ENCODE assay signal across 5 fruit fly cellular contexts in the genomic region with DNA sequence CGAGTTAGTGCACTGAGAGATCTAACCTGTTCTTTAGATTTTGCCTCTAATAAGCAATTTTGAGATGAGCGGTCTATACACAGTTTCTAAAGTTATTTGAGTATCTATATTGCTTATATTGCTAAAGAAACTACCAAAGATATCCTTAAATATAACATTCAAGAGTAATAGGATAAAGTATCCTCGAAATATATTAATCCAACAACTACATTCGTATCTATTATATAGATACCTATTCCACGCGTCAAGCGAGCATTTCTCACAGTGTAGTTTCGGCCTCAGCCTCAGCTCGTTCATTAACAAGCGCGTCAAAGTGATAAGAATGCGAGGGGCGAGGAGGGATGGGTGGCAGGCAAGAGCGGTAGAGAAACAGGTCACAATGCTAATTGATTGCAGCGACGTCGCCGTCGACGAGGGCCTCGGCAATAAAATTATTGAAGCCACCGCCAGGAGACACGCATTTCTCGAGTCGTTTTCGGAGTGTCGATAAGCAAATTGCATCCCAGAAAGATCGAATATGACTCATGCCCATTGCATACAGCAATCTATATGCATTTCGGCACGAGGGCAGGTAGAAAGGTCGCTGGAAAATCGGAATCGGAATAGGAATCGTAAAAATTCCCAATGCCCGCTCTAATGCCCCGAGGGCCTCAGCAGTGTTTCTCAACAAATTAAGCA.
TF ChIP-seq lines count a peak whose summit lies in the region.

No protein-coding gene starts in this region.

- no peak for TF ChIP-seq CTCF in whole organism, embryonic (GFP tag; optimal IDR thresholded peaks at IDR 0.05; lab: Kevin White, UChicago)

TF ChIP-seq in whole organism, adult, 20 proteins besides CTCF, POLR2A, EP300 and RAD21 (continues in another document):
- TF ChIP-seq toe (GFP tag; optimal IDR thresholded peaks at IDR 0.05; lab: Kevin White, UChicago) = peak; percentile 42
- peak; percentile 39 for TF ChIP-seq CG7101 (tag; optimal IDR thresholded peaks at IDR 0.05; lab: Kevin White, UChicago)
- TF ChIP-seq Hr96 (GFP tag; optimal IDR thresholded peaks at IDR 0.05; lab: Kevin White, UChicago) = peak; percentile 51
- TF ChIP-seq CG12768 (GFP tag; optimal IDR thresholded peaks at IDR 0.05; lab: Kevin White, UChicago) = peak; percentile 31
- TF ChIP-seq Clk (GFP tag; optimal IDR thresholded peaks at IDR 0.05; lab: Kevin White, UChicago) = no peak
- peak; percentile 68 for TF ChIP-seq kay (GFP tag; lab: Kevin White, UChicago; ENCODE audit: borderline replicate concordance)
- TF ChIP-seq tj (GFP tag; optimal IDR thresholded peaks at IDR 0.05; lab: Kevin White, UChicago) = peak; percentile 9
- no peak for TF ChIP-seq CG1620 (GFP tag; optimal IDR thresholded peaks at IDR 0.05; lab: Kevin White, UChicago)
- no peak for TF ChIP-seq Crg-1 (GFP tag; optimal IDR thresholded peaks at IDR 0.05; lab: Kevin White, UChicago)
- no peak for TF ChIP-seq ovo (GFP tag; optimal IDR thresholded peaks at IDR 0.05; lab: Kevin White, UChicago)
- no peak for TF ChIP-seq cnc (optimal IDR thresholded peaks at IDR 0.05; lab: Kevin White, UChicago)
- no peak for TF ChIP-seq CG5204 (GFP tag; optimal IDR thresholded peaks at IDR 0.05; lab: Kevin White, UChicago)
- no peak for TF ChIP-seq bab1 (GFP tag; optimal IDR thresholded peaks at IDR 0.05; lab: Kevin White, UChicago)
- no peak for TF ChIP-seq Mnt (GFP tag; optimal IDR thresholded peaks at IDR 0.05; lab: Kevin White, UChicago)
- no peak for TF ChIP-seq cic (GFP tag; optimal IDR thresholded peaks at IDR 0.05; lab: Kevin White, UChicago)
- no peak for TF ChIP-seq CG14711 (tag; optimal IDR thresholded peaks at IDR 0.05; lab: Kevin White, UChicago)
- TF ChIP-seq CG33017 (tag; optimal IDR thresholded peaks at IDR 0.05; lab: Kevin White, UChicago) = peak; percentile 33

TF ChIP-seq in whole organism, embryonic, 481 proteins besides CTCF, POLR2A, EP300 and RAD21 (continues in another document):
- TF ChIP-seq CG31388 (GFP tag; optimal IDR thresholded peaks at IDR 0.05; lab: Kevin White, UChicago) (no peak), kni (GFP tag; optimal IDR thresholded peaks at IDR 0.05; lab: Kevin White, UChicago) (no peak), aop (GFP tag; IDR thresholded peaks at IDR 0.05; lab: Robert Waterston, UW) (no peak), mirr (GFP tag; optimal IDR thresholded peaks at IDR 0.05; lab: Kevin White, UChicago) (no peak), cad (GFP tag; optimal IDR thresholded peaks at IDR 0.05; lab: Kevin White, UChicago) (peak; percentile 76), tin (GFP tag; optimal IDR thresholded peaks at IDR 0.05; lab: Kevin White, UChicago) (peak; percentile 48), slp2 (GFP tag; optimal IDR thresholded peaks at IDR 0.05; lab: Kevin White, UChicago) (no peak), CG12744 (GFP tag; optimal IDR thresholded peaks at IDR 0.05; lab: Kevin White, UChicago) (no peak), MBD-R2 (GFP tag; IDR thresholded peaks at IDR 0.05; lab: Robert Waterston, UW) (no peak), Elba2 (GFP tag; optimal IDR thresholded peaks at IDR 0.05; lab: Kevin White, UChicago) (no peak), toy (GFP tag; IDR thresholded peaks at IDR 0.05; lab: Robert Waterston, UW) (no peak), Aef1 (GFP tag; IDR thresholded peaks at IDR 0.05; lab: Robert Waterston, UW) (no peak), caup (GFP tag; optimal IDR thresholded peaks at IDR 0.05; lab: Kevin White, UChicago; ENCODE audit: severe bottlenecking) (no peak), CG43689 (GFP tag; IDR thresholded peaks at IDR 0.05; lab: Robert Waterston, UW) (no peak), CG8924 (tag; optimal IDR thresholded peaks at IDR 0.05; lab: Kevin White, UChicago) (peak; percentile 71), CG3838 (GFP tag; optimal IDR thresholded peaks at IDR 0.05; lab: Kevin White, UChicago) (no peak), Sox102F (GFP tag; optimal IDR thresholded peaks at IDR 0.05; lab: Kevin White, UChicago) (peak; percentile 45), twi (tag; optimal IDR thresholded peaks at IDR 0.05; lab: Kevin White, UChicago) (peak; percentile 18)

TF ChIP-seq in whole organism, prepupa, 60 proteins besides CTCF, POLR2A, EP300 and RAD21 (continues in another document):
- TF ChIP-seq Gug (GFP tag; IDR thresholded peaks at IDR 0.05; lab: Robert Waterston, UW) = 0 out of 2 replicates have a peak, but pooled peaks have one; percentile 26
- no peak for TF ChIP-seq Lpt (GFP tag; optimal IDR thresholded peaks at IDR 0.05; lab: Kevin White, UChicago)
- TF ChIP-seq acj6 (GFP tag; optimal IDR thresholded peaks at IDR 0.05; lab: Kevin White, UChicago) = peak; percentile 55
- TF ChIP-seq spab (GFP tag; optimal IDR thresholded peaks at IDR 0.05; lab: Kevin White, UChicago) = peak; percentile 47
- TF ChIP-seq ss (GFP tag; optimal IDR thresholded peaks at IDR 0.05; lab: Kevin White, UChicago) = peak in 1 of 2 experiments; percentile 46
- peak; percentile 48 for TF ChIP-seq Ets96B (tag; optimal IDR thresholded peaks at IDR 0.05; lab: Kevin White, UChicago)
- no peak for TF ChIP-seq CG16779 (tag; optimal IDR thresholded peaks at IDR 0.05; lab: Kevin White, UChicago)
- peak; percentile 1 for TF ChIP-seq CG4318 (GFP tag; optimal IDR thresholded peaks at IDR 0.05; lab: Kevin White, UChicago)
- no peak for TF ChIP-seq CG9139 (GFP tag; optimal IDR thresholded peaks at IDR 0.05; lab: Kevin White, UChicago)
- TF ChIP-seq Met (GFP tag; optimal IDR thresholded peaks at IDR 0.05; lab: Kevin White, UChicago) = peak; percentile 71
- TF ChIP-seq dsx (GFP tag; optimal IDR thresholded peaks at IDR 0.05; lab: Kevin White, UChicago; ENCODE audit: poor library complexity, severe bottlenecking) = peak; percentile 44
- TF ChIP-seq Blimp-1 (GFP tag; optimal IDR thresholded peaks at IDR 0.05; lab: Kevin White, UChicago) = no peak
- no peak for TF ChIP-seq Hr38 (GFP tag; optimal IDR thresholded peaks at IDR 0.05; lab: Kevin White, UChicago)
- peak; percentile 51 for TF ChIP-seq Sox15 (GFP tag; optimal IDR thresholded peaks at IDR 0.05; lab: Kevin White, UChicago)
- no peak for TF ChIP-seq fkh (GFP tag; optimal IDR thresholded peaks at IDR 0.05; lab: Kevin White, UChicago)
- peak; percentile 68 for TF ChIP-seq esn (GFP tag; optimal IDR thresholded peaks at IDR 0.05; lab: Kevin White, UChicago)
- TF ChIP-seq CG15336 (GFP tag; IDR thresholded peaks at IDR 0.05; lab: Robert Waterston, UW) = no peak

TF ChIP-seq in whole organism, pupa, 21 proteins besides CTCF, POLR2A, EP300 and RAD21 (continues in another document):
- peak; percentile 21 for TF ChIP-seq CG34367 (tag; optimal IDR thresholded peaks at IDR 0.05; lab: Kevin White, UChicago)
- TF ChIP-seq CG15710 (tag; optimal IDR thresholded peaks at IDR 0.05; lab: Kevin White, UChicago) = peak; percentile 62
- TF ChIP-seq rn (GFP tag; IDR thresholded peaks at IDR 0.05; lab: Robert Waterston, UW) = no peak
- peak; percentile 30 for TF ChIP-seq CG17806 (tag; optimal IDR thresholded peaks at IDR 0.05; lab: Kevin White, UChicago)
- TF ChIP-seq fd96Ca (GFP tag; IDR thresholded peaks at IDR 0.05; lab: Robert Waterston, UW) = no peak
- TF ChIP-seq CG10348 (GFP tag; IDR thresholded peaks at IDR 0.05; lab: Robert Waterston, UW) = no peak
- TF ChIP-seq Pif1B (GFP tag; optimal IDR thresholded peaks at IDR 0.05; lab: Kevin White, UChicago) = peak; percentile 10
- TF ChIP-seq CG14655 (GFP tag; optimal IDR thresholded peaks at IDR 0.05; lab: Kevin White, UChicago) = no peak
- peak; percentile 15 for TF ChIP-seq EcR (GFP tag; optimal IDR thresholded peaks at IDR 0.05; lab: Kevin White, UChicago)
- TF ChIP-seq Pif1A (GFP tag; optimal IDR thresholded peaks at IDR 0.05; lab: Kevin White, UChicago) = peak; percentile 64
- TF ChIP-seq D1 (tag; optimal IDR thresholded peaks at IDR 0.05; lab: Kevin White, UChicago) = no peak
- TF ChIP-seq Snoo (tag; optimal IDR thresholded peaks at IDR 0.05; lab: Kevin White, UChicago) = peak; percentile 34
- TF ChIP-seq CG12605 (GFP tag; IDR thresholded peaks at IDR 0.05; lab: Robert Waterston, UW) = no peak
- TF ChIP-seq CG13204 (GFP tag; optimal IDR thresholded peaks at IDR 0.05; lab: Kevin White, UChicago) = no peak
- TF ChIP-seq gl (tag; optimal IDR thresholded peaks at IDR 0.05; lab: Kevin White, UChicago) = no peak
- no peak for TF ChIP-seq CG32121 (GFP tag; IDR thresholded peaks at IDR 0.05; lab: Robert Waterston, UW)
- TF ChIP-seq CG9948 (tag; optimal IDR thresholded peaks at IDR 0.05; lab: Kevin White, UChicago) = peak; percentile 38
- 0 out of 3 replicates have a peak, but pooled peaks have one; percentile 19 for TF ChIP-seq CG4496 (GFP tag; IDR thresholded peaks at IDR 0.05; lab: Robert Waterston, UW)
- TF ChIP-seq Ets98B (GFP tag; IDR thresholded peaks at IDR 0.05; lab: Robert Waterston, UW) = no peak; the same call in 1 of the 2 replicates

TF ChIP-seq in whole organism, wandering third instar larva, 38 proteins besides CTCF, POLR2A, EP300 and RAD21 (continues in another document):
- TF ChIP-seq Mio (GFP tag; optimal IDR thresholded peaks at IDR 0.05; lab: Kevin White, UChicago) (no peak), ey (GFP tag; optimal IDR thresholded peaks at IDR 0.05; lab: Kevin White, UChicago) (peak; percentile 73), psq (GFP tag; optimal IDR thresholded peaks at IDR 0.05; lab: Kevin White, UChicago) (peak; percentile 50), usp (GFP tag; optimal IDR thresholded peaks at IDR 0.05; lab: Kevin White, UChicago) (no peak), pan (optimal IDR thresholded peaks at IDR 0.05; lab: Kevin White, UChicago) (no peak), dmrt93B (GFP tag; optimal IDR thresholded peaks at IDR 0.05; lab: Kevin White, UChicago) (peak; percentile 61), Abd-B (GFP tag; optimal IDR thresholded peaks at IDR 0.05; lab: Kevin White, UChicago) (no peak), HLH106 (tag; optimal IDR thresholded peaks at IDR 0.05; lab: Kevin White, UChicago) (peak; percentile 78), N (GFP tag; optimal IDR thresholded peaks at IDR 0.05; lab: Kevin White, UChicago) (no peak), Rel (GFP tag; optimal IDR thresholded peaks at IDR 0.05; lab: Kevin White, UChicago) (no peak), Rel (tag; optimal IDR thresholded peaks at IDR 0.05; lab: Kevin White, UChicago) (peak; percentile 80), GATAd (GFP tag; optimal IDR thresholded peaks at IDR 0.05; lab: Kevin White, UChicago) (no peak), br (GFP tag; optimal IDR thresholded peaks at IDR 0.05; lab: Kevin White, UChicago) (peak; percentile 58), foxo (GFP tag; optimal IDR thresholded peaks at IDR 0.05; lab: Kevin White, UChicago) (peak in 1 of 2 experiments; percentile 70), h (GFP tag; optimal IDR thresholded peaks at IDR 0.05; lab: Kevin White, UChicago) (peak; percentile 62), rgr (GFP tag; optimal IDR thresholded peaks at IDR 0.05; lab: Kevin White, UChicago) (peak; percentile 55), Sp1 (GFP tag; optimal IDR thresholded peaks at IDR 0.05; lab: Kevin White, UChicago) (peak; percentile 61), CG32264 (GFP tag; optimal IDR thresholded peaks at IDR 0.05; lab: Kevin White, UChicago) (no peak), woc (GFP tag; optimal IDR thresholded peaks at IDR 0.05; lab: Kevin White, UChicago) (peak; percentile 38), jim (GFP tag; optimal IDR thresholded peaks at IDR 0.05; lab: Kevin White, UChicago) (no peak), sage (GFP tag; optimal IDR thresholded peaks at IDR 0.05; lab: Kevin White, UChicago) (no peak), OdsH (GFP tag; optimal IDR thresholded peaks at IDR 0.05; lab: Kevin White, UChicago) (peak; percentile 50)
